Worm (Caenorhabditis elegans): ENCODE data around the gene panl-3.

ce11 chrIII:9846093-9846492, 27.2 kb downstream of the panl-3 start, which contains the start of gene K11H3.2:
- TF ChIP-seq snpc-4 (tag; optimal IDR thresholded peaks at IDR 0.05) (no peak), jun-1 (tag; optimal IDR thresholded peaks at IDR 0.05) (no peak)
